Worm (Caenorhabditis elegans): ENCODE results near the gene C33E10.1.

C33E10.1 gene

ce11 chrX:17336354-17336753 lies 31.3 kb downstream of the C33E10.1 start, which contains the start of gene C53C11.2:
C53C11.2 (plus strand) TSS chrX:17336637.
- TF ChIP-seq pha-4 (tag; optimal IDR thresholded peaks at IDR 0.05) = peak; percentile 25
- TF ChIP-seq pqm-1 (tag; optimal IDR thresholded peaks at IDR 0.05) = peak; percentile 62
- peak; percentile 68 for TF ChIP-seq elt-2 (tag; optimal IDR thresholded peaks at IDR 0.05)
- no peak for TF ChIP-seq nhr-237 (tag; optimal IDR thresholded peaks at IDR 0.05)

ce11 chrX:17338944-17339343 lies 33.9 kb downstream of the C33E10.1 start:
- TF ChIP-seq tbx-2 (tag; optimal IDR thresholded peaks at IDR 0.05) (no peak), nhr-25 (tag; optimal IDR thresholded peaks at IDR 0.05) (no peak), fkh-10 (GFP tag; optimal IDR thresholded peaks at IDR 0.05) (no peak), snpc-4 (tag; optimal IDR thresholded peaks at IDR 0.05) (no peak), nhr-28 (tag; optimal IDR thresholded peaks at IDR 0.05) (no peak), nhr-11 (tag; optimal IDR thresholded peaks at IDR 0.05) (no peak), eor-1 (tag; optimal IDR thresholded peaks at IDR 0.05) (no peak), nhr-237 (tag; optimal IDR thresholded peaks at IDR 0.05) (no peak), zag-1 (tag; optimal IDR thresholded peaks at IDR 0.05) (no peak), lsy-12 (tag; optimal IDR thresholded peaks at IDR 0.05) (no peak), pqm-1 (tag; optimal IDR thresholded peaks at IDR 0.05) (no peak), daf-12 (tag; optimal IDR thresholded peaks at IDR 0.05) (no peak)

DNA sequence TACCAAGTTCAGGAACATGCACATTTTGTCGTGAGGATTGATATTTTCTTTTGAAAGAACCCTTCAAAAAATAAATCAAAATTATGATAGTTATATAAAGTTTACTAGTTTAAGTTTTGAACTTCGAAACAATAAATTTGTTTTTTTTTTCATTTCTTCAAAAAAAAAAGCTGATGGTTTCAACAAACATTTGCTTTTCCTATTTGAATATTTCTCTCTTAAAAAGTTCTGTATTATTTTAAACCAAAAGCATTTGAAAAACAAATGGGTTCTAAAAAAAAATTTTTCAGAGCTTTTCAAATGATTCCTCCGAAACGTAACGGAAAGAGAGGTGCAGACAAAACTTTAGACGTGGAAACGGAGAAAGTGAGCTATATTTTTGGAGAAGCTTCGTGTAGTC lies 35.5 kb downstream of the C33E10.1 start, which contains the start of gene C53C11.1:
Gene C53C11.1, plus strand, starts transcription at position 301 of the 400 bp plus-strand sequence.
- no peak for TF ChIP-seq daf-12 (tag; optimal IDR thresholded peaks at IDR 0.05)
- no peak for TF ChIP-seq nhr-11 (tag; optimal IDR thresholded peaks at IDR 0.05)
- no peak for TF ChIP-seq nhr-237 (tag; optimal IDR thresholded peaks at IDR 0.05)
- TF ChIP-seq snpc-4 (tag; optimal IDR thresholded peaks at IDR 0.05) = no peak
- TF ChIP-seq lin-39 (tag; optimal IDR thresholded peaks at IDR 0.05) = no peak
- TF ChIP-seq nhr-43 (tag; optimal IDR thresholded peaks at IDR 0.05; ENCODE audit: poor library complexity, severe bottlenecking) = no peak
- no peak for TF ChIP-seq nhr-23 (tag; optimal IDR thresholded peaks at IDR 0.05)
- no peak for TF ChIP-seq pqm-1 (tag; optimal IDR thresholded peaks at IDR 0.05)
- TF ChIP-seq fkh-2 (tag; optimal IDR thresholded peaks at IDR 0.05) = no peak
- no peak for TF ChIP-seq R02D3.7 (tag; optimal IDR thresholded peaks at IDR 0.05)
- TF ChIP-seq sea-2 (GFP tag; optimal IDR thresholded peaks at IDR 0.05) = no peak
- no peak for TF ChIP-seq egl-5 (tag; optimal IDR thresholded peaks at IDR 0.05)
- no peak for TF ChIP-seq ztf-4 (tag; optimal IDR thresholded peaks at IDR 0.05)
- TF ChIP-seq unc-39 (tag; optimal IDR thresholded peaks at IDR 0.05) = no peak
- TF ChIP-seq nhr-28 (tag; optimal IDR thresholded peaks at IDR 0.05) = no peak
- TF ChIP-seq unc-62 (GFP tag; optimal IDR thresholded peaks at IDR 0.05) = no peak
- no peak for TF ChIP-seq zag-1 (tag; optimal IDR thresholded peaks at IDR 0.05)
- TF ChIP-seq aly-2 (tag; optimal IDR thresholded peaks at IDR 0.05) = no peak

- TF ChIP-seq pha-4 (tag; optimal IDR thresholded peaks at IDR 0.05) (no peak), mml-1 (tag; optimal IDR thresholded peaks at IDR 0.05) (no peak), lsy-12 (tag; optimal IDR thresholded peaks at IDR 0.05) (no peak), fkh-10 (GFP tag; optimal IDR thresholded peaks at IDR 0.05) (no peak), fkh-2 (tag; optimal IDR thresholded peaks at IDR 0.05) (no peak), elt-2 (tag; optimal IDR thresholded peaks at IDR 0.05) (no peak), nhr-11 (tag; optimal IDR thresholded peaks at IDR 0.05) (no peak), hmg-11 (tag; optimal IDR thresholded peaks at IDR 0.05) (no peak), nhr-237 (tag; optimal IDR thresholded peaks at IDR 0.05) (no peak), lin-15B (tag; optimal IDR thresholded peaks at IDR 0.05) (no peak), egl-27 (tag; optimal IDR thresholded peaks at IDR 0.05) (no peak), ztf-11 (tag; optimal IDR thresholded peaks at IDR 0.05) (no peak), elt-1 (tag; optimal IDR thresholded peaks at IDR 0.05) (no peak), nhr-12 (tag; optimal IDR thresholded peaks at IDR 0.05) (no peak), snpc-4 (tag; optimal IDR thresholded peaks at IDR 0.05) (no peak), skn-1 (tag; optimal IDR thresholded peaks at IDR 0.05) (no peak)
These were observed 44.4 kb downstream of the C33E10.1 start for ce11 chrX:17349411-17349810.

DNA sequence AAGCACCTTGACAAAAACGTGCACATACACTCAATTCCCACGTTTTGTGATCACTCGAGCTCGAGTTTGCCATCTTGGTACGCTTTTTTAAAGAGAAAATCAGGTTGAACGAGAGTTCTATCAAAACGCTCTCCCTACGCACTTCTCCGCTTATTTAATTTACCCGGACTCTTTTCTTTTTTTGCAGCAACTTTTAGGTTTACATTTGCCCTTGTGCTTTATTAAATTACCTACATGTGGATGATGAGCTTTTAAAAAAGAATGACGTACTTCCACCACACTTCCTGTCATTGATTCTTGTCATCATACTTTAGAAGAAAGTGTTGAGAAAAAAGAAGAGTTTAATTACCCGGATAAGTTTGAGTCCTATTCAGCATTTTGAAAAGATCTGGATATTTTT lies 47.1 kb downstream of the C33E10.1 start:
- TF ChIP-seq fkh-10 (GFP tag; optimal IDR thresholded peaks at IDR 0.05) = peak; percentile 87
- no peak for TF ChIP-seq egl-5 (tag; optimal IDR thresholded peaks at IDR 0.05)

DNA sequence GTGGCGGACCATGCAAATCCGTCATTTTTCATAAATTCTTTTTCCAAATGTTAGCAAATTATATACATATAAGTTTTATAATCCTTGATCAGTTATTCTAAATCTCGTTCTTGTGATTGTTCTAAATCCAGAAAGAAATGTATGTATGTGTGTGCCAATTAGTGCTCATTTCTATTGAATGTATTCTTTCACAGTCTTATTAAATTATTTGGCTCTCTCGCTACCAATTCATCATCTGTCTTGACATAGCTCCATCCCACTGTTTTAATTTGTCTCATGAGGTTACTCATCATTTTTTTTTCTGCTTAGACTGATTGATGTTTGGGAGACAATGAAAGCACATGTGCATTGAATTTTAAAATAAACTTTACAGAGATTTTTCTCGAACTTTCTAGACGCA lies 50.4 kb downstream of the C33E10.1 start:
- no peak for TF ChIP-seq nhr-11 (tag; optimal IDR thresholded peaks at IDR 0.05)
- TF ChIP-seq snpc-4 (tag; optimal IDR thresholded peaks at IDR 0.05) = no peak
- TF ChIP-seq tbx-2 (tag; optimal IDR thresholded peaks at IDR 0.05) = no peak
- TF ChIP-seq eor-1 (tag; optimal IDR thresholded peaks at IDR 0.05) = no peak
- TF ChIP-seq daf-12 (tag; optimal IDR thresholded peaks at IDR 0.05) = no peak
- TF ChIP-seq nfya-1 (tag; optimal IDR thresholded peaks at IDR 0.05; ENCODE audit: insufficient read depth) = no peak
- no peak for TF ChIP-seq ZK546.5 (tag; optimal IDR thresholded peaks at IDR 0.05)
- no peak for TF ChIP-seq egl-27 (tag; optimal IDR thresholded peaks at IDR 0.05)

Data from whole organism, L3 larva.